Worm (Caenorhabditis elegans) whole organism, young adult: ENCODE results near the gene anmt-1.
A peak's percentile ranks its signal among the peaks of the same experiment; 100 is the strongest.

Source experiments
- B0261.1 ChIP-seq: sonication (generic microtip); optimal IDR thresholded peaks from 2 replicates; lab custom pipeline; 2016; ENCODE audit warnings: mild to moderate bottlenecking, missing genetic modification characterization, moderate library complexity, missing compliant biosample characterization
- C17E4.6 ChIP-seq: fragments of 200-800 bp; sonication (Bioruptor generic); IDR thresholded peaks from 2 replicates; pipeline ENCODE4 v1.3.6; 2022; ENCODE audit warnings: missing genetic modification reagents, missing genetic modification characterization, missing compliant biosample characterization
- F23B12.7 ChIP-seq: sonication (generic microtip); optimal IDR thresholded peaks from 2 replicates; lab custom pipeline; 2017; ENCODE audit warnings: missing genetic modification characterization, mild to moderate bottlenecking, missing compliant biosample characterization, antibody characterized with exemption, moderate library complexity; ENCODE audit not compliant: insufficient read depth
- F33H1.4 ChIP-seq: fragments of 200-800 bp; sonication (Bioruptor generic); IDR thresholded peaks from 2 replicates; pipeline ENCODE4 v1.3.6; 2022; ENCODE audit warnings: missing genetic modification reagents, missing genetic modification characterization, missing compliant biosample characterization
- F37B4.10 ChIP-seq: fragments of 200-800 bp; sonication (Bioruptor generic); IDR thresholded peaks from 2 replicates; pipeline ENCODE4 v1.3.6; 2022; ENCODE audit warnings: missing genetic modification characterization, missing compliant biosample characterization
- F52B5.7 ChIP-seq: sonication (generic microtip); optimal IDR thresholded peaks from 2 replicates; lab custom pipeline; 2016; ENCODE audit warnings: mild to moderate bottlenecking, missing genetic modification characterization, missing compliant biosample characterization
- F55B11.4 ChIP-seq: sonication (generic microtip); optimal IDR thresholded peaks from 2 replicates; lab custom pipeline; 2016; ENCODE audit warnings: missing compliant biosample characterization, missing genetic modification characterization, borderline replicate concordance; ENCODE audit not compliant: insufficient read depth
- F57A8.1 ChIP-seq: fragments of 200-800 bp; sonication (Bioruptor generic); optimal IDR thresholded peaks from 2 replicates; lab custom pipeline; 2018; ENCODE audit warnings: mild to moderate bottlenecking, missing genetic modification characterization, moderate library complexity, missing compliant biosample characterization
- K11D2.4 ChIP-seq: fragments of 200-800 bp; sonication (Bioruptor generic); IDR thresholded peaks from 2 replicates; pipeline ENCODE4 v1.3.6; 2022; ENCODE audit warnings: missing genetic modification reagents, missing genetic modification characterization, missing compliant biosample characterization
- T07F8.4 ChIP-seq: sonication (generic microtip); optimal IDR thresholded peaks from 2 replicates; lab custom pipeline; 2016; ENCODE audit warnings: mild to moderate bottlenecking, missing genetic modification characterization, moderate library complexity, missing compliant biosample characterization
- Y67H2A.10 ChIP-seq: fragments of 200-800 bp; sonication (Bioruptor generic); conservative IDR thresholded peaks from 2 replicates; pipeline ENCODE4 v1.3.6; 2022; ENCODE audit warnings: missing genetic modification reagents, missing genetic modification characterization, missing compliant biosample characterization
- Y95B8A.8 ChIP-seq: fragments of 200-800 bp; sonication (Bioruptor generic); IDR thresholded peaks from 2 replicates; pipeline ENCODE4 v1.3.6; 2022; ENCODE audit warnings: missing genetic modification reagents, missing genetic modification characterization, missing compliant biosample characterization
- ama-1 ChIP-seq, 3 experiments: fragments of 150-350 bp in 1 of 3; sonication (generic microtip) in 2 of 3; optimal IDR thresholded peaks; 2 replicates each; lab custom pipeline; 2014 to 2018; ENCODE audit warnings: missing biosample characterization in 2 of 3, missing genetic modification characterization in 2 of 3, missing genetic modification reagents in 2 of 3
- atf-7 ChIP-seq: sonication (generic microtip); optimal IDR thresholded peaks from 2 replicates; lab custom pipeline; 2017; ENCODE audit warnings: mild to moderate bottlenecking, missing genetic modification characterization, missing compliant biosample characterization
- athp-1 ChIP-seq: sonication (generic microtip); optimal IDR thresholded peaks from 2 replicates; lab custom pipeline; 2017; ENCODE audit warnings: mild to moderate bottlenecking, missing genetic modification characterization, missing compliant biosample characterization
- attf-3 ChIP-seq: fragments of 200-800 bp; sonication (Bioruptor generic); conservative IDR thresholded peaks from 2 replicates; pipeline ENCODE4 v1.3.6; 2022; ENCODE audit warnings: missing genetic modification reagents, missing genetic modification characterization, missing compliant biosample characterization
- attf-5 ChIP-seq: fragments of 200-800 bp; sonication (Bioruptor generic); optimal IDR thresholded peaks from 2 replicates; lab custom pipeline; 2018; ENCODE audit warnings: mild to moderate bottlenecking, missing genetic modification characterization, missing compliant biosample characterization
- bed-1 ChIP-seq: fragments of 200-800 bp; sonication (Bioruptor generic); IDR thresholded peaks from 2 replicates; pipeline ENCODE4 v1.3.6; 2022; ENCODE audit warnings: missing genetic modification reagents, missing genetic modification characterization, missing compliant biosample characterization
- ccch-3 ChIP-seq: fragments of 200-800 bp; sonication (Bioruptor generic); optimal IDR thresholded peaks from 2 replicates; lab custom pipeline; 2018; ENCODE audit warnings: mild to moderate bottlenecking, missing genetic modification characterization, missing compliant biosample characterization
- chd-7 ChIP-seq: sonication (generic microtip); optimal IDR thresholded peaks from 2 replicates; lab custom pipeline; 2016; ENCODE audit warnings: mild to moderate bottlenecking, missing genetic modification characterization, moderate library complexity, missing compliant biosample characterization
- die-1 ChIP-seq: sonication (generic microtip); optimal IDR thresholded peaks from 2 replicates; lab custom pipeline; 2016; ENCODE audit warnings: missing genotype, mild to moderate bottlenecking, missing genetic modification characterization, missing compliant biosample characterization
- egl-18 ChIP-seq: fragments of 200-800 bp; sonication (Bioruptor generic); IDR thresholded peaks from 2 replicates; pipeline ENCODE4 v1.3.6; 2022; ENCODE audit warnings: missing genetic modification reagents, missing genetic modification characterization, missing compliant biosample characterization
- gei-17 ChIP-seq: fragments of 200-800 bp; sonication (Bioruptor generic); optimal IDR thresholded peaks from 2 replicates; lab custom pipeline; 2018; ENCODE audit warnings: mild to moderate bottlenecking, missing genetic modification characterization, missing compliant biosample characterization
- him-1 ChIP-seq: sonication (generic microtip); optimal IDR thresholded peaks from 2 replicates; lab custom pipeline; 2016; ENCODE audit warnings: missing genotype, missing genetic modification reagents, missing genetic modification characterization, missing compliant biosample characterization
- hlh-12 ChIP-seq: sonication (generic microtip); optimal IDR thresholded peaks from 2 replicates; lab custom pipeline; 2016; ENCODE audit warnings: missing genetic modification characterization, missing compliant biosample characterization
- hmg-1.2 ChIP-seq: fragments of 200-800 bp; sonication (Bioruptor generic); IDR thresholded peaks from 2 replicates; pipeline ENCODE4 v1.3.6; 2022; ENCODE audit warnings: missing genetic modification reagents, missing genetic modification characterization, missing compliant biosample characterization
- hmg-20 ChIP-seq: fragments of 200-800 bp; sonication (Bioruptor generic); IDR thresholded peaks from 2 replicates; pipeline ENCODE4 v1.3.6; 2022; ENCODE audit warnings: missing genetic modification reagents, missing genetic modification characterization, missing compliant biosample characterization
- hsf-1 ChIP-seq: fragments of 200-800 bp; sonication (Bioruptor generic); IDR thresholded peaks from 2 replicates; pipeline ENCODE4 v1.3.6; 2022; ENCODE audit warnings: missing genetic modification reagents, missing genetic modification characterization, missing compliant biosample characterization
- lin-40 ChIP-seq: sonication (generic microtip); optimal IDR thresholded peaks from 2 replicates; lab custom pipeline; 2016; ENCODE audit warnings: missing genetic modification characterization, mild to moderate bottlenecking, missing compliant biosample characterization, missing genotype, missing genetic modification reagents
- lin-54 ChIP-seq: fragments of 200-800 bp; sonication (Bioruptor generic); optimal IDR thresholded peaks from 2 replicates; lab custom pipeline; 2018; ENCODE audit warnings: mild to moderate bottlenecking, missing genetic modification characterization, missing compliant biosample characterization
- lir-1 ChIP-seq: fragments of 200-800 bp; sonication (Bioruptor generic); conservative IDR thresholded peaks from 2 replicates; pipeline ENCODE4 v1.3.6; 2022; ENCODE audit warnings: missing genetic modification reagents, missing genetic modification characterization, missing compliant biosample characterization
- lsy-27 ChIP-seq: sonication (generic microtip); optimal IDR thresholded peaks from 2 replicates; lab custom pipeline; 2017; ENCODE audit warnings: missing genetic modification characterization, mild to moderate bottlenecking, missing compliant biosample characterization, antibody characterized with exemption, missing genotype, borderline replicate concordance; ENCODE audit not compliant: insufficient read depth
- madf-10 ChIP-seq: sonication (generic microtip); optimal IDR thresholded peaks from 2 replicates; lab custom pipeline; 2016; ENCODE audit warnings: mild to moderate bottlenecking, missing genetic modification characterization, missing compliant biosample characterization
- madf-3 ChIP-seq: fragments of 200-800 bp; sonication (Bioruptor generic); IDR thresholded peaks from 2 replicates; pipeline ENCODE4 v1.3.6; 2022; ENCODE audit warnings: missing genetic modification reagents, missing genetic modification characterization, missing compliant biosample characterization
- mel-28 ChIP-seq: sonication (generic microtip); optimal IDR thresholded peaks from 2 replicates; lab custom pipeline; 2016; ENCODE audit warnings: borderline replicate concordance, mild to moderate bottlenecking, missing genetic modification characterization, missing compliant biosample characterization
- nhr-80 ChIP-seq: sonication (generic microtip); optimal IDR thresholded peaks from 2 replicates; lab custom pipeline; 2016; ENCODE audit warnings: missing genetic modification characterization, missing compliant biosample characterization
- rcor-1 ChIP-seq: fragments of 200-800 bp; sonication (Bioruptor generic); IDR thresholded peaks from 2 replicates; pipeline ENCODE4 v1.3.6; 2022; ENCODE audit warnings: missing genetic modification reagents, missing genetic modification characterization, missing compliant biosample characterization
- snpc-1.1 ChIP-seq: sonication (generic microtip); optimal IDR thresholded peaks from 2 replicates; lab custom pipeline; 2017; ENCODE audit warnings: missing genetic modification characterization, mild to moderate bottlenecking, missing compliant biosample characterization, antibody characterized with exemption, moderate library complexity, missing genotype, missing genetic modification reagents; ENCODE audit not compliant: insufficient read depth
- snpc-1.3 ChIP-seq: sonication (generic microtip); optimal IDR thresholded peaks from 2 replicates; lab custom pipeline; 2017; ENCODE audit warnings: missing genetic modification characterization, mild to moderate bottlenecking, missing compliant biosample characterization, antibody characterized with exemption, moderate library complexity, missing genotype, missing genetic modification reagents; ENCODE audit not compliant: insufficient read depth
- snpc-3.4 ChIP-seq: sonication (generic microtip); optimal IDR thresholded peaks from 2 replicates; lab custom pipeline; 2017; ENCODE audit warnings: missing genetic modification characterization, mild to moderate bottlenecking, missing compliant biosample characterization, antibody characterized with exemption, moderate library complexity, missing genotype, missing genetic modification reagents
- somi-1 ChIP-seq: fragments of 200-800 bp; sonication (Bioruptor generic); optimal IDR thresholded peaks from 2 replicates; lab custom pipeline; 2018; ENCODE audit warnings: mild to moderate bottlenecking, missing genetic modification characterization, missing compliant biosample characterization
- tlf-1 ChIP-seq: fragments of 200-800 bp; sonication (Bioruptor generic); optimal IDR thresholded peaks from 2 replicates; lab custom pipeline; 2018; ENCODE audit warnings: mild to moderate bottlenecking, missing genetic modification characterization, missing compliant biosample characterization
- xnd-1 ChIP-seq: sonication (generic microtip); optimal IDR thresholded peaks from 2 replicates; lab custom pipeline; 2016; ENCODE audit warnings: missing genotype, missing genetic modification reagents, missing genetic modification characterization, missing compliant biosample characterization
- zfh-2 ChIP-seq: fragments of 200-800 bp; sonication (Bioruptor generic); conservative IDR thresholded peaks from 2 replicates; pipeline ENCODE4 v1.3.6; 2022; ENCODE audit warnings: missing genetic modification reagents, missing genetic modification characterization, missing compliant biosample characterization
- ztf-26 ChIP-seq: sonication (generic microtip); optimal IDR thresholded peaks from 2 replicates; lab custom pipeline; 2017; ENCODE audit warnings: missing genetic modification characterization, missing compliant biosample characterization
- ztf-28 ChIP-seq: fragments of 200-800 bp; sonication (Bioruptor generic); IDR thresholded peaks from 2 replicates; pipeline ENCODE4 v1.3.6; 2022; ENCODE audit warnings: missing genetic modification reagents, missing genetic modification characterization, missing compliant biosample characterization
- ztf-3 ChIP-seq: fragments of 200-800 bp; sonication (Bioruptor generic); optimal IDR thresholded peaks from 2 replicates; lab custom pipeline; 2018; ENCODE audit warnings: mild to moderate bottlenecking, missing genetic modification characterization, missing compliant biosample characterization
- ztf-6 ChIP-seq: fragments of 200-800 bp; sonication (Bioruptor generic); IDR thresholded peaks from 2 replicates; pipeline ENCODE4 v1.3.6; 2022; ENCODE audit warnings: missing genetic modification reagents, missing genetic modification characterization, missing compliant biosample characterization

anmt-1 gene

ce11 chrIII:8652922-8653321, 31.7 kb upstream of the anmt-1 start:
- TF ChIP-seq xnd-1 (no peak), F23B12.7 (tag; lab: Kevin White, UChicago) (peak; percentile 62), ztf-28 (no peak), lsy-27 (tag; lab: Kevin White, UChicago) (no peak), B0261.1 (tag; lab: Kevin White, UChicago) (peak; percentile 75), attf-3 (GFP tag; lab: Robert Waterston, UW) (no peak), nhr-80 (tag; lab: Kevin White, UChicago) (no peak), F57A8.1 (GFP tag; lab: Kevin White, UChicago) (no peak), gei-17 (no peak), F37B4.10 (GFP tag; lab: Robert Waterston, UW) (no peak), somi-1 (no peak), ama-1 (optimal IDR thresholded peaks at IDR 0.05; lab: Kevin White, UChicago) (peak; percentile 19), ama-1 (GFP tag; optimal IDR thresholded peaks at IDR 0.05; lab: Kevin White, UChicago) (no peak), attf-5 (GFP tag; lab: Kevin White, UChicago) (no peak), hmg-1.2 (peak; percentile 64), lin-40 (tag; lab: Kevin White, UChicago) (no peak), ztf-6 (GFP tag; lab: Robert Waterston, UW) (peak; percentile 78; the same call in 1 of the 2 replicates), bed-1 (GFP tag; lab: Robert Waterston, UW) (no peak), him-1 (tag; lab: Kevin White, UChicago) (no peak), die-1 (peak; percentile 65), ztf-3 (GFP tag; lab: Kevin White, UChicago) (no peak), ccch-3 (GFP tag; lab: Kevin White, UChicago) (no peak), C17E4.6 (GFP tag; lab: Robert Waterston, UW) (no peak), chd-7 (peak; percentile 62), atf-7 (tag; lab: Kevin White, UChicago) (no peak), athp-1 (tag; lab: Kevin White, UChicago) (no peak), madf-3 (GFP tag; lab: Robert Waterston, UW) (no peak), hsf-1 (GFP tag; lab: Robert Waterston, UW) (no peak), F33H1.4 (GFP tag; lab: Robert Waterston, UW) (no peak), T07F8.4 (no peak), zfh-2 (GFP tag; lab: Robert Waterston, UW) (no peak), mel-28 (tag; lab: Kevin White, UChicago) (peak; percentile 13), Y95B8A.8 (GFP tag; lab: Robert Waterston, UW) (no peak), egl-18 (GFP tag; lab: Robert Waterston, UW) (no peak), rcor-1 (GFP tag; lab: Robert Waterston, UW) (0 out of 2 replicates have a peak, but pooled peaks have one; percentile 29), Y67H2A.10 (GFP tag; lab: Robert Waterston, UW) (no peak), snpc-3.4 (tag; lab: Kevin White, UChicago) (peak; percentile 15), tlf-1 (no peak), lin-54 (peak; percentile 49), snpc-1.1 (tag; lab: Kevin White, UChicago) (peak; percentile 14), snpc-1.3 (tag; lab: Kevin White, UChicago) (peak; percentile 7), madf-10 (tag; lab: Kevin White, UChicago) (no peak), hlh-12 (tag; lab: Kevin White, UChicago) (no peak), K11D2.4 (GFP tag; lab: Robert Waterston, UW) (peak; percentile 52; the same call in 1 of the 2 replicates), F55B11.4 (tag; lab: Kevin White, UChicago) (no peak), ztf-26 (peak; percentile 37), F52B5.7 (tag; lab: Kevin White, UChicago) (peak; percentile 39), lir-1 (GFP tag; lab: Robert Waterston, UW) (no peak), hmg-20 (GFP tag; lab: Robert Waterston, UW) (no peak)
